Worm (Caenorhabditis elegans): Measurements from ENCODE around the gene fbxc-25.
"Not testable (repeated sequence)": the region's sequence is repeated elsewhere in the genome, so short reads cannot be mapped to it uniquely, and the experiment has no call there.

Gene fbxc-25

ce11 chrII:2304575-2304974 lies 8.5 kb upstream of the fbxc-25 start:
- TF ChIP-seq unc-62 (GFP tag; optimal IDR thresholded peaks at IDR 0.05), result no peak

- TF ChIP-seq unc-62 (GFP tag; optimal IDR thresholded peaks at IDR 0.05), result no peak
These were observed 6.3 kb upstream of the fbxc-25 start, which contains the start of gene B0281.6 for ce11 chrII:2302330-2302729. TSS of gene B0281.6 (minus strand) at chrII:2302430.

- TF ChIP-seq unc-62 (GFP tag; optimal IDR thresholded peaks at IDR 0.05), result no peak
These were observed 4.8 kb upstream of the fbxc-25 start, which contains the start of gene B0281.5 for ce11 chrII:2300861-2301260. TSS of gene B0281.5 (minus strand) at chrII:2300961.

- TF ChIP-seq unc-62 (GFP tag; optimal IDR thresholded peaks at IDR 0.05), result no peak
These were observed 2.7 kb upstream of the fbxc-25 start, which contains the start of gene B0281.4 for ce11 chrII:2298742-2299141. TSS of gene B0281.4 (minus strand) at chrII:2298842.

ce11 chrII:2292549-2292948 lies 3.5 kb downstream of the fbxc-25 start:
- no peak for TF ChIP-seq unc-62 (GFP tag; optimal IDR thresholded peaks at IDR 0.05)

ce11 chrII:2292027-2292426 lies 4.0 kb downstream of the fbxc-25 start, which contains the start of gene K09F6.7:
TSS of gene K09F6.7 (minus strand) at chrII:2292127.
- no peak for TF ChIP-seq unc-62 (GFP tag; optimal IDR thresholded peaks at IDR 0.05)

ce11 chrII:2289441-2289840 lies 6.6 kb downstream of the fbxc-25 start:
- no peak for TF ChIP-seq unc-62 (GFP tag; optimal IDR thresholded peaks at IDR 0.05)

ce11 chrII:2288798-2289197 lies 7.3 kb downstream of the fbxc-25 start, which contains the start of the genes K09F6.10 and K09F6.13:
TSS of gene K09F6.10 (minus strand) at chrII:2288883.
TSS of gene K09F6.13 (plus strand) at chrII:2289114.
- no peak for TF ChIP-seq unc-62 (GFP tag; optimal IDR thresholded peaks at IDR 0.05)

- no peak for TF ChIP-seq unc-62 (GFP tag; optimal IDR thresholded peaks at IDR 0.05)
These were observed 11.4 kb downstream of the fbxc-25 start for ce11 chrII:2284703-2285102.

- TF ChIP-seq unc-62 (GFP tag; optimal IDR thresholded peaks at IDR 0.05), result not testable (repeated sequence)
These were observed 13.5 kb downstream of the fbxc-25 start, which contains the start of gene K09F6.9 for ce11 chrII:2282599-2282998. TSS of gene K09F6.9 (minus strand) at chrII:2282699.

ce11 chrII:2279839-2280238 lies 16.2 kb downstream of the fbxc-25 start, which contains the start of gene K09F6.11:
TSS of gene K09F6.11 (plus strand) at chrII:2280139.
- TF ChIP-seq unc-62 (GFP tag; optimal IDR thresholded peaks at IDR 0.05), result no peak

- TF ChIP-seq unc-62 (GFP tag; optimal IDR thresholded peaks at IDR 0.05), result no peak
These were observed 16.8 kb downstream of the fbxc-25 start, which contains the start of gene K09F6.6 for ce11 chrII:2279263-2279662. TSS of gene K09F6.6 (minus strand) at chrII:2279305.

ce11 chrII:2277418-2277817 lies 18.6 kb downstream of the fbxc-25 start, which contains the start of gene K09F6.15:
TSS of gene K09F6.15 (minus strand) at chrII:2277518.
- TF ChIP-seq unc-62 (GFP tag; optimal IDR thresholded peaks at IDR 0.05), result no peak

ce11 chrII:2273750-2274149 lies 22.3 kb downstream of the fbxc-25 start:
- no peak for TF ChIP-seq unc-62 (GFP tag; optimal IDR thresholded peaks at IDR 0.05)

- not testable (repeated sequence) for TF ChIP-seq unc-62 (GFP tag; optimal IDR thresholded peaks at IDR 0.05)
These were observed 41.2 kb downstream of the fbxc-25 start, which contains the start of gene K09F6.3 for ce11 chrII:2254861-2255260. TSS of gene K09F6.3 (plus strand) at chrII:2255161.

- TF ChIP-seq unc-62 (GFP tag; optimal IDR thresholded peaks at IDR 0.05), result no peak
These were observed 42.4 kb downstream of the fbxc-25 start for ce11 chrII:2253676-2254075.

- no peak for TF ChIP-seq unc-62 (GFP tag; optimal IDR thresholded peaks at IDR 0.05)
These were observed 44.4 kb downstream of the fbxc-25 start for ce11 chrII:2251617-2252016.

Data from whole organism, dauer.